Worm (Caenorhabditis elegans): ENCODE measurements around the gene pmk-1.
"Not testable (repeated sequence)": the region's sequence is repeated elsewhere in the genome, so short reads cannot be mapped to it uniquely, and the experiment has no call there.

DNA sequence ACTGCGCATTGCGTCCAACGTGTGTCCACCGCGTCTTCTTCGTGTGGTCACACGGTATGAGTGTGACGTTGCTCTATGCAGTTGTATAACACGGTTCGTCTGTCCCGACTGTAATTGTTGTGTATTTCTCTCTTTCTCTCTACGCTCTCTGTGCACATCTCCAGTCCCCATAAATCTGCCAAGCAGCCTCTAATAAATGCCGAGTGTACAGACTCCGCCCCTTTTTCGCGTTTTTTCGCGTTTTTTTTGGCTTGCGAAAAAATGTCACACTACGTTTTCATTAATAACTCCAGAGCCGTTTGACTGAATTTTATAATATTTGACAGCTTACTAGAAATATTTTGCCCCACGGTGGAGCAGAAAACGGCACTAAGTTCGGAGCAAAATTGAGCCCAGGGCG lies 26.2 kb upstream of the pmk-1 start, which contains the start of gene erp-44.3:
- TF ChIP-seq snpc-4, mml-1, zag-1, hmg-11, nhr-237, elt-3, nhr-76 (tag; optimal IDR thresholded peaks at IDR 0.05): not testable (repeated sequence)

All from whole organism, L3 larva.